Fruit fly (Drosophila melanogaster) whole organism, wandering third instar larva: ENCODE results near the gene Syx8.

Experiments
- Abd-B ChIP-seq: fragments of >200 bp; optimal IDR thresholded peaks from 2 replicates; lab custom pipeline; 2017; ENCODE audit warnings: missing biosample characterization, missing genetic modification characterization
- CG32264 ChIP-seq: fragments of 200-800 bp; sonication (Bioruptor generic); optimal IDR thresholded peaks from 2 replicates; lab custom pipeline; 2016; ENCODE audit warnings: missing biosample characterization, missing genetic modification characterization
- CG9705 ChIP-seq: fragments of 200-800 bp; sonication (Bioruptor generic); optimal IDR thresholded peaks from 2 replicates; lab custom pipeline; 2018; ENCODE audit warnings: missing biosample characterization, mild to moderate bottlenecking, missing genetic modification characterization
- CrebA ChIP-seq: fragments of 200-800 bp; sonication (Bioruptor generic); optimal IDR thresholded peaks from 2 replicates; lab custom pipeline; 2016; ENCODE audit warnings: missing biosample characterization, mild to moderate bottlenecking, missing genetic modification characterization, borderline replicate concordance
- Dfd ChIP-seq: fragments of >200 bp; optimal IDR thresholded peaks from 2 replicates; lab custom pipeline; 2017; ENCODE audit warnings: missing biosample characterization, missing genetic modification characterization
- Dif ChIP-seq: fragments of 200-275, 200-300 bp; sonication (Bioruptor generic); optimal IDR thresholded peaks from 2 replicates; lab custom pipeline; 2018; ENCODE audit warnings: missing biosample characterization, missing genetic modification characterization; ENCODE audit not compliant: partially characterized antibody
- GATAd ChIP-seq: sonication (Bioruptor generic); optimal IDR thresholded peaks from 2 replicates; lab custom pipeline; 2016; ENCODE audit warnings: missing biosample characterization, missing genetic modification characterization
- HLH106 ChIP-seq: fragments of 200-800 bp; optimal IDR thresholded peaks from 3 replicates; lab custom pipeline; 2019; ENCODE audit warnings: missing biosample characterization, mild to moderate bottlenecking, missing genetic modification characterization, moderate library complexity
- Hnf4 ChIP-seq: fragments of 200-800 bp; sonication (Bioruptor generic); optimal IDR thresholded peaks from 2 replicates; lab custom pipeline; 2016; ENCODE audit warnings: missing biosample characterization, mild to moderate bottlenecking, missing genetic modification characterization
- Hr78 ChIP-seq: fragments of >200 bp; optimal IDR thresholded peaks from 2 replicates; lab custom pipeline; 2017; ENCODE audit warnings: missing biosample characterization, missing genetic modification characterization
- Hr83 ChIP-seq: fragments of 200-300 bp; sonication (Bioruptor generic); optimal IDR thresholded peaks from 2 replicates; lab custom pipeline; 2016; ENCODE audit warnings: missing biosample characterization, mild to moderate bottlenecking, missing genetic modification characterization, moderate library complexity; ENCODE audit not compliant: poor library complexity, severe bottlenecking
- Jra ChIP-seq: sonication (Bioruptor generic); optimal IDR thresholded peaks from 2 replicates; lab custom pipeline; 2016; ENCODE audit warnings: missing biosample characterization, missing genetic modification characterization
- Mio ChIP-seq: sonication (Bioruptor generic); optimal IDR thresholded peaks from 2 replicates; lab custom pipeline; 2016; ENCODE audit warnings: missing biosample characterization, missing genetic modification characterization
- Myc ChIP-seq: fragments of >200 bp; optimal IDR thresholded peaks from 2 replicates; lab custom pipeline; 2017
- N ChIP-seq: fragments of >200 bp; optimal IDR thresholded peaks from 2 replicates; lab custom pipeline; 2018; ENCODE audit warnings: missing biosample characterization, missing external identifiers, missing genetic modification characterization
- OdsH ChIP-seq: fragments of 200-800 bp; sonication (Bioruptor generic); optimal IDR thresholded peaks from 2 replicates; lab custom pipeline; 2016; ENCODE audit warnings: missing biosample characterization, mild to moderate bottlenecking, missing genetic modification characterization
- Rel ChIP-seq, 2 experiments: fragments of 200-800 bp; sonication (Bioruptor generic) in 1 of 2; optimal IDR thresholded peaks; 2 replicates in 1 of 2; 3 replicates in 1 of 2; lab custom pipeline; 2016 to 2019; ENCODE audit warnings: mild to moderate bottlenecking in 2 of 2, missing biosample characterization in 2 of 2, missing genetic modification characterization in 2 of 2, moderate library complexity in 1 of 2
- Sp1 ChIP-seq: fragments of 200-800 bp; sonication (Bioruptor generic); optimal IDR thresholded peaks from 3 replicates; lab custom pipeline; 2019; ENCODE audit warnings: missing biosample characterization, mild to moderate bottlenecking, missing genetic modification characterization, moderate library complexity
- Vsx2 ChIP-seq: fragments of 200-300, 225-300 bp; sonication (Bioruptor generic); optimal IDR thresholded peaks from 2 replicates; lab custom pipeline; 2018; ENCODE audit warnings: missing biosample characterization, missing genetic modification characterization; ENCODE audit not compliant: partially characterized antibody
- br ChIP-seq: fragments of 200-800 bp; sonication (Bioruptor generic); optimal IDR thresholded peaks from 2 replicates; lab custom pipeline; 2016; ENCODE audit warnings: missing biosample characterization, missing genetic modification characterization
- brk ChIP-seq: fragments of 200-800 bp; sonication (Bioruptor generic); optimal IDR thresholded peaks from 2 replicates; lab custom pipeline; 2016; ENCODE audit warnings: missing biosample characterization, mild to moderate bottlenecking, missing genetic modification characterization
- dl ChIP-seq, 2 experiments: fragments of 175-275, 200-275 bp in 1 of 2; fragments of 200-275 bp in 1 of 2; sonication (Bioruptor generic); optimal IDR thresholded peaks; lab custom pipeline; 2018; ENCODE audit warnings: mild to moderate bottlenecking in 2 of 2, missing biosample characterization in 2 of 2, missing genetic modification characterization in 2 of 2, moderate library complexity in 2 of 2; ENCODE audit not compliant: partially characterized antibody in 2 of 2, insufficient read depth in 1 of 2
- dmrt93B ChIP-seq: fragments of 200-800 bp; sonication (Bioruptor generic); optimal IDR thresholded peaks from 2 replicates; lab custom pipeline; 2018; ENCODE audit warnings: missing biosample characterization, mild to moderate bottlenecking, missing genetic modification characterization
- dsf ChIP-seq: sonication (Bioruptor generic); optimal IDR thresholded peaks from 2 replicates; lab custom pipeline; 2016; ENCODE audit warnings: missing biosample characterization, missing genetic modification characterization, borderline replicate concordance
- ey ChIP-seq: fragments of 200-800 bp; sonication (Bioruptor generic); optimal IDR thresholded peaks from 2 replicates; lab custom pipeline; 2016; ENCODE audit warnings: missing biosample characterization, missing genetic modification characterization
- foxo ChIP-seq, 2 experiments: fragments of 200-800 bp; sonication (Bioruptor generic); optimal IDR thresholded peaks; 2 replicates in 1 of 2; 3 replicates in 1 of 2; lab custom pipeline; 2016 to 2017; ENCODE audit warnings: missing biosample characterization in 2 of 2, missing genetic modification characterization in 2 of 2
- fru ChIP-seq: fragments of 200-800 bp; sonication (Bioruptor generic); optimal IDR thresholded peaks from 3 replicates; lab custom pipeline; 2016; ENCODE audit warnings: missing biosample characterization, mild to moderate bottlenecking, missing genetic modification characterization
- h ChIP-seq: fragments of 200-800 bp; sonication (Bioruptor generic); optimal IDR thresholded peaks from 3 replicates; lab custom pipeline; 2016; ENCODE audit warnings: missing biosample characterization, mild to moderate bottlenecking, missing genetic modification characterization
- jim ChIP-seq: fragments of 175-275, 200-325 bp; sonication (Bioruptor generic); optimal IDR thresholded peaks from 2 replicates; lab custom pipeline; 2016; ENCODE audit warnings: missing biosample characterization, mild to moderate bottlenecking, missing genetic modification characterization
- lola ChIP-seq: fragments of >200 bp; optimal IDR thresholded peaks from 2 replicates; lab custom pipeline; 2017; ENCODE audit warnings: missing biosample characterization, missing genetic modification characterization
- pan ChIP-seq: fragments of >200 bp; optimal IDR thresholded peaks from 2 replicates; lab custom pipeline; 2017
- psq ChIP-seq: fragments of 200-800 bp; sonication (Bioruptor generic); optimal IDR thresholded peaks from 3 replicates; lab custom pipeline; 2017; ENCODE audit warnings: missing biosample characterization, mild to moderate bottlenecking, missing genetic modification characterization, moderate library complexity
- rgr ChIP-seq: fragments of 200-800 bp; sonication (Bioruptor generic); optimal IDR thresholded peaks from 3 replicates; lab custom pipeline; 2016; ENCODE audit warnings: missing biosample characterization, mild to moderate bottlenecking, missing genetic modification characterization
- sage ChIP-seq: fragments of 200-800 bp; sonication (Bioruptor generic); optimal IDR thresholded peaks from 2 replicates; lab custom pipeline; 2016; ENCODE audit warnings: missing biosample characterization, mild to moderate bottlenecking, missing genetic modification characterization
- sv ChIP-seq: fragments of 200-800 bp; sonication (Bioruptor generic); optimal IDR thresholded peaks from 3 replicates; lab custom pipeline; 2016; ENCODE audit warnings: missing biosample characterization, missing genetic modification characterization
- tai ChIP-seq: sonication (Bioruptor generic); optimal IDR thresholded peaks from 2 replicates; lab custom pipeline; 2016; ENCODE audit warnings: missing biosample characterization, missing genetic modification characterization
- usp ChIP-seq: fragments of >200 bp; optimal IDR thresholded peaks from 2 replicates; lab custom pipeline; 2017; ENCODE audit warnings: missing biosample characterization, missing genetic modification characterization
- woc ChIP-seq: sonication (Bioruptor generic); optimal IDR thresholded peaks from 2 replicates; lab custom pipeline; 2016; ENCODE audit warnings: missing biosample characterization, mild to moderate bottlenecking, missing genetic modification characterization

The Syx8 gene

dm6 chr3L:16584074-16584578 lies 2.7 kb downstream of the Syx8 start, which contains the start of gene UQCR-C2:
Gene UQCR-C2, plus strand, starts transcription at chr3L:16584124.
- TF ChIP-seq Myc (lab: Kevin White, UChicago) (no peak), sage (GFP tag; lab: Kevin White, UChicago) (no peak), CG32264 (no peak), Hnf4 (GFP tag; lab: Kevin White, UChicago) (no peak), br (no peak), OdsH (GFP tag; lab: Kevin White, UChicago) (no peak), dsf (no peak), ey (GFP tag; lab: Kevin White, UChicago) (no peak), HLH106 (tag; lab: Kevin White, UChicago) (peak; percentile 13), Abd-B (GFP tag; lab: Kevin White, UChicago) (no peak), dmrt93B (GFP tag; lab: Kevin White, UChicago) (no peak), Jra (GFP tag; lab: Kevin White, UChicago) (no peak), Hr78 (GFP tag; lab: Kevin White, UChicago) (no peak), jim (no peak), Dif (GFP tag; lab: Kevin White, UChicago) (peak; percentile 10), dl (GFP tag; optimal IDR thresholded peaks at IDR 0.05; lab: Kevin White, UChicago; ENCODE audit: insufficient read depth in 1 of 2, partially characterized antibody in 2 of 2) (no peak), usp (no peak), Hr83 (GFP tag; lab: Kevin White, UChicago) (peak; percentile 8), lola (GFP tag; lab: Kevin White, UChicago) (no peak), woc (peak; percentile 87), Rel (GFP tag; optimal IDR thresholded peaks at IDR 0.05; lab: Kevin White, UChicago) (no peak), Rel (tag; optimal IDR thresholded peaks at IDR 0.05; lab: Kevin White, UChicago) (peak; percentile 46), psq (GFP tag; lab: Kevin White, UChicago) (no peak), brk (no peak), GATAd (GFP tag; lab: Kevin White, UChicago) (no peak), h (GFP tag; lab: Kevin White, UChicago) (no peak), fru (no peak), foxo (GFP tag; optimal IDR thresholded peaks at IDR 0.05; lab: Kevin White, UChicago) (peak in 1 of 2 experiments; percentile 2), tai (no peak), CG9705 (no peak), Dfd (GFP tag; lab: Kevin White, UChicago) (no peak), Vsx2 (GFP tag; lab: Kevin White, UChicago) (no peak), N (no peak), Mio (GFP tag; lab: Kevin White, UChicago) (no peak), CrebA (no peak), sv (GFP tag; lab: Kevin White, UChicago) (no peak), rgr (GFP tag; lab: Kevin White, UChicago) (peak; percentile 63), Sp1 (GFP tag; lab: Kevin White, UChicago) (peak; percentile 11), pan (lab: Kevin White, UChicago) (no peak)

- peak; percentile 65 for TF ChIP-seq HLH106 (tag; lab: Kevin White, UChicago)
- no peak for TF ChIP-seq brk
- TF ChIP-seq Mio (GFP tag; lab: Kevin White, UChicago) = no peak
- peak; percentile 12 for TF ChIP-seq CG9705
- peak; percentile 33 for TF ChIP-seq ey (GFP tag; lab: Kevin White, UChicago)
- no peak for TF ChIP-seq Abd-B (GFP tag; lab: Kevin White, UChicago)
- TF ChIP-seq Jra (GFP tag; lab: Kevin White, UChicago) = peak; percentile 27
- TF ChIP-seq N = no peak
- peak; percentile 15 for TF ChIP-seq Myc (lab: Kevin White, UChicago)
- TF ChIP-seq h (GFP tag; lab: Kevin White, UChicago) = peak; percentile 49
- TF ChIP-seq Hr83 (GFP tag; lab: Kevin White, UChicago) = peak; percentile 29
- no peak for TF ChIP-seq Vsx2 (GFP tag; lab: Kevin White, UChicago)
- TF ChIP-seq Rel (GFP tag; optimal IDR thresholded peaks at IDR 0.05; lab: Kevin White, UChicago) = no peak
- TF ChIP-seq Rel (tag; optimal IDR thresholded peaks at IDR 0.05; lab: Kevin White, UChicago) = peak; percentile 50
- peak; percentile 45 for TF ChIP-seq woc
- TF ChIP-seq fru = peak; percentile 45
- TF ChIP-seq dsf = peak; percentile 29
- peak; percentile 22 for TF ChIP-seq rgr (GFP tag; lab: Kevin White, UChicago)
- peak in 1 of 2 experiments; percentile 58 for TF ChIP-seq foxo (GFP tag; optimal IDR thresholded peaks at IDR 0.05; lab: Kevin White, UChicago)
- peak; percentile 22 for TF ChIP-seq br
- no peak for TF ChIP-seq sage (GFP tag; lab: Kevin White, UChicago)
- peak; percentile 42 for TF ChIP-seq Sp1 (GFP tag; lab: Kevin White, UChicago)
- no peak for TF ChIP-seq Dfd (GFP tag; lab: Kevin White, UChicago)
These were observed 4.1 kb downstream of the Syx8 start, which contains the start of gene Rpn12 for dm6 chr3L:16582678-16583315. Gene Rpn12, plus strand, starts transcription at chr3L:16583028.
